Worm (Caenorhabditis elegans) whole organism, L1 larva: ENCODE results near the gene sut-1.

Source experiments
- C04F5.9 ChIP-seq: sonication (generic microtip); optimal IDR thresholded peaks from 2 replicates; lab custom pipeline; 2016; ENCODE audit warnings: missing genetic modification characterization, missing compliant biosample characterization
- aly-2 ChIP-seq: fragments of 150-350 bp; optimal IDR thresholded peaks from 2 replicates; lab custom pipeline; 2014; ENCODE audit warnings: missing biosample characterization, missing genetic modification characterization
- ama-1 ChIP-seq: fragments of 150-350 bp; optimal IDR thresholded peaks from 2 replicates; lab custom pipeline; 2014
- elt-3 ChIP-seq, 6 experiments: fragments of 150-350 bp in 1 of 6; sonication (generic microtip); optimal IDR thresholded peaks; 2 replicates each; lab custom pipeline; 2017 to 2018; ENCODE audit warnings: missing biosample characterization in 6 of 6, missing genetic modification characterization in 6 of 6, inconsistent platforms in 1 of 6
- fos-1 ChIP-seq: fragments of 150-350 bp; optimal IDR thresholded peaks from 2 replicates; lab custom pipeline; 2014; ENCODE audit warnings: missing biosample characterization, missing genetic modification characterization
- mab-9 ChIP-seq: fragments of 200-800 bp; sonication (Bioruptor generic); IDR thresholded peaks from 2 replicates; pipeline ENCODE4 v1.3.6; 2022; ENCODE audit warnings: missing genetic modification reagents, missing genetic modification characterization, missing compliant biosample characterization
- mef-2 ChIP-seq: fragments of 150-350 bp; optimal IDR thresholded peaks from 2 replicates; lab custom pipeline; 2014; ENCODE audit warnings: missing biosample characterization, missing genetic modification characterization
- nhr-19 ChIP-seq: fragments of 200-800 bp; sonication (Bioruptor generic); conservative IDR thresholded peaks from 2 replicates; pipeline ENCODE4 v1.3.6; 2022; ENCODE audit warnings: missing genetic modification characterization, missing compliant biosample characterization
- nhr-20 ChIP-seq: sonication (generic microtip); optimal IDR thresholded peaks from 2 replicates; lab custom pipeline; 2016; ENCODE audit warnings: mild to moderate bottlenecking, missing genetic modification characterization, missing compliant biosample characterization
- nhr-237 ChIP-seq: fragments of 150-350 bp; optimal IDR thresholded peaks from 2 replicates; lab custom pipeline; 2014; ENCODE audit warnings: missing biosample characterization, missing genetic modification characterization
- nhr-28 ChIP-seq: fragments of 150-350 bp; optimal IDR thresholded peaks from 2 replicates; lab custom pipeline; 2014; ENCODE audit warnings: missing biosample characterization, missing genetic modification characterization
- skn-1 ChIP-seq: fragments of 150-350 bp; optimal IDR thresholded peaks from 2 replicates; lab custom pipeline; 2014; ENCODE audit warnings: missing biosample characterization, missing genetic modification characterization
- unc-86 ChIP-seq: sonication (generic microtip); optimal IDR thresholded peaks from 2 replicates; lab custom pipeline; 2016; ENCODE audit warnings: missing genetic modification characterization, missing compliant biosample characterization
- ztf-4 ChIP-seq: fragments of 150-350 bp; optimal IDR thresholded peaks from 2 replicates; lab custom pipeline; 2014; ENCODE audit warnings: missing biosample characterization, missing genetic modification characterization

DNA sequence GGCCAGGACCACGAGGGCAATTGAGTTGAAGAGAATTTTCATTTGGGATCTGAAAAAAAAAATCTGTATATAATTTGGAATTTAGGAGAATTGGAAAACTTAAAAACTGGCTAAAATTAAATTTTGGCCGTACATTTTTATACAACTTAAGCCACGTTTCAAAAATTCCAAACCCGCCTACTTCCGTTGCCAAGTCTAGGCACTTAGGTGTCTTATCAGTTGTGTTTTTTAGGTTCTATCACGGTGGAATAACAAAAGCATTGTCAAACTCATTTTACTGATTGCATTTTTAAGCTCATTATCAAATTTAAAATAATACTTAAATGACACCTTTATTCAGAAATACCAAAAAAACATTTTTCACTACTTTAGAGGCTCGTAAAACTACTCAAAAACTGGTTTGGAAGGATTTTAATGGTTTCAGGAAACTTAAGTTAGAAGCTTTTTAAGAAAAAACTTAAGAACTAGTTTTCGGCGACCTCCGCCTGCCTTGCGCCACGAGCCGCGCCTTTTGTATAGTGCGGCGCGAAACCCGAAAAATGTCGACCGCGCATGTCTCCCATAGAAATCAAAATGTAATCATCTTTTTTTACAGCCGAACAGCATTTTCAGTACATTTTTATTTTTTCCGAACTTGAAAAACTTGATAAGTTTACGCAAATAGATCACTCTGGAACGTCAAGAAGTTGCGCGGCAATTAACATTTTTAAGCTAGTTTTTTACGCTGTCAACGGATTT lies 4.9 kb downstream of the sut-1 start, which contains the start of gene lips-13:
- TF ChIP-seq ama-1 (lab: Kevin White, UChicago), result no peak
- no peak for TF ChIP-seq nhr-19 (GFP tag; lab: Robert Waterston, UW)
- no peak for TF ChIP-seq nhr-28 (tag; lab: Kevin White, UChicago)
- TF ChIP-seq unc-86 (tag; lab: Kevin White, UChicago), result no peak
- TF ChIP-seq mef-2 (tag; lab: Kevin White, UChicago), result no peak
- no peak for TF ChIP-seq nhr-237 (tag; lab: Kevin White, UChicago)
- TF ChIP-seq C04F5.9 (tag; lab: Kevin White, UChicago), result no peak
- no peak for TF ChIP-seq ztf-4 (tag; lab: Kevin White, UChicago)
- TF ChIP-seq elt-3 (tag; optimal IDR thresholded peaks at IDR 0.05; lab: Kevin White, UChicago), result no peak
- no peak for TF ChIP-seq skn-1 (tag; lab: Kevin White, UChicago)
- TF ChIP-seq aly-2 (tag; lab: Kevin White, UChicago), result no peak
- no peak for TF ChIP-seq nhr-20 (tag; lab: Kevin White, UChicago)
- TF ChIP-seq fos-1 (tag; lab: Kevin White, UChicago), result no peak
- no peak for TF ChIP-seq mab-9 (GFP tag; lab: Robert Waterston, UW)
